Fruit fly (Drosophila melanogaster): ENCODE measurements around the gene Hel89B.
A peak's percentile ranks its signal among the peaks of the same experiment; 100 is the strongest.

Hel89B gene

dm6 chr3R:15972979-15973486 is at the start of gene Hel89B (continued):
- peak; percentile 61 for TF ChIP-seq NC2β (GFP tag; optimal IDR thresholded peaks at IDR 0.05)
- no peak for TF ChIP-seq CG14014 (GFP tag; IDR thresholded peaks at IDR 0.05)
- TF ChIP-seq CG30403 (GFP tag; optimal IDR thresholded peaks at IDR 0.05): peak; percentile 79
- TF ChIP-seq croc (GFP tag; conservative IDR thresholded peaks at IDR 0.05): peak; percentile 33; the same call in 2 of the 3 replicates
- TF ChIP-seq unc-4 (GFP tag; IDR thresholded peaks at IDR 0.05; ENCODE audit: partially characterized antibody): no peak
- peak; percentile 34 for TF ChIP-seq fu2 (GFP tag; optimal IDR thresholded peaks at IDR 0.05)
- no peak for TF ChIP-seq CG7963 (GFP tag; IDR thresholded peaks at IDR 0.05; ENCODE audit: partially characterized antibody)
- TF ChIP-seq CG1233 (GFP tag; optimal IDR thresholded peaks at IDR 0.05): no peak
- TF ChIP-seq CTCF (GFP tag; optimal IDR thresholded peaks at IDR 0.05): no peak
- TF ChIP-seq CrebB (tag; optimal IDR thresholded peaks at IDR 0.05): no peak
- TF ChIP-seq CG2202 (tag; optimal IDR thresholded peaks at IDR 0.05): no peak
- no peak for TF ChIP-seq kni (GFP tag; optimal IDR thresholded peaks at IDR 0.05)
- no peak for TF ChIP-seq ftz-f1 (GFP tag; optimal IDR thresholded peaks at IDR 0.05)
- no peak for TF ChIP-seq ato (GFP tag; IDR thresholded peaks at IDR 0.05; ENCODE audit: partially characterized antibody)
- TF ChIP-seq jigr1 (GFP tag; IDR thresholded peaks at IDR 0.05): no peak
- TF ChIP-seq hbn (GFP tag; IDR thresholded peaks at IDR 0.05; ENCODE audit: partially characterized antibody): no peak
- TF ChIP-seq Ssrp (tag; optimal IDR thresholded peaks at IDR 0.05): peak; percentile 63
- TF ChIP-seq Vsx1 (GFP tag; optimal IDR thresholded peaks at IDR 0.05): peak; percentile 55
- peak; percentile 83 for TF ChIP-seq Ets97D (GFP tag; optimal IDR thresholded peaks at IDR 0.05)
- peak; percentile 33 for TF ChIP-seq YL-1 (GFP tag; optimal IDR thresholded peaks at IDR 0.05)
- no peak for TF ChIP-seq vvl (GFP tag; IDR thresholded peaks at IDR 0.05)
- no peak for TF ChIP-seq cg (GFP tag; optimal IDR thresholded peaks at IDR 0.05)
- TF ChIP-seq CG2116 (GFP tag; optimal IDR thresholded peaks at IDR 0.05): peak; percentile 89
- no peak for TF ChIP-seq tap (tag; optimal IDR thresholded peaks at IDR 0.05)
- TF ChIP-seq tup (GFP tag; optimal IDR thresholded peaks at IDR 0.05): peak; percentile 44
- TF ChIP-seq Dip3 (GFP tag; optimal IDR thresholded peaks at IDR 0.05): peak; percentile 62
- TF ChIP-seq ems (GFP tag; optimal IDR thresholded peaks at IDR 0.05): peak; percentile 53
- peak; percentile 83 for TF ChIP-seq CoRest (tag; optimal IDR thresholded peaks at IDR 0.05)
- peak; percentile 66 for TF ChIP-seq bcd (GFP tag; optimal IDR thresholded peaks at IDR 0.05)
- peak; percentile 63 for TF ChIP-seq Bdp1 (GFP tag; optimal IDR thresholded peaks at IDR 0.05)
- no peak for TF ChIP-seq C15 (GFP tag; IDR thresholded peaks at IDR 0.05)
- no peak for TF ChIP-seq peb (GFP tag; IDR thresholded peaks at IDR 0.05)
- TF ChIP-seq gt (GFP tag; IDR thresholded peaks at IDR 0.05): no peak
- TF ChIP-seq Hmx (GFP tag; optimal IDR thresholded peaks at IDR 0.05): no peak
- no peak for TF ChIP-seq Hand (GFP tag; optimal IDR thresholded peaks at IDR 0.05)
- TF ChIP-seq BtbVII (GFP tag; optimal IDR thresholded peaks at IDR 0.05): peak; percentile 13
- peak; percentile 16 for TF ChIP-seq CG4854 (GFP tag; optimal IDR thresholded peaks at IDR 0.05)
- TF ChIP-seq dmrt11E (tag; optimal IDR thresholded peaks at IDR 0.05): peak; percentile 70
- no peak for TF ChIP-seq CG31224 (GFP tag; IDR thresholded peaks at IDR 0.05)
- TF ChIP-seq da (GFP tag; optimal IDR thresholded peaks at IDR 0.05): no peak
- no peak for TF ChIP-seq CG7372 (GFP tag; IDR thresholded peaks at IDR 0.05)
- TF ChIP-seq gcm2 (GFP tag; optimal IDR thresholded peaks at IDR 0.05): no peak
- TF ChIP-seq ci (GFP tag; IDR thresholded peaks at IDR 0.05): no peak
- peak; percentile 20 for TF ChIP-seq sima (GFP tag; optimal IDR thresholded peaks at IDR 0.05)
- TF ChIP-seq CG8290 (GFP tag; optimal IDR thresholded peaks at IDR 0.05): peak; percentile 29
- TF ChIP-seq CG8290 (tag; optimal IDR thresholded peaks at IDR 0.05): peak in 1 of 2 experiments; percentile 33
- no peak for TF ChIP-seq Mrtf (GFP tag; IDR thresholded peaks at IDR 0.05)
- TF ChIP-seq zen2 (GFP tag; IDR thresholded peaks at IDR 0.05; ENCODE audit: partially characterized antibody): no peak
- no peak for TF ChIP-seq fd102C (GFP tag; optimal IDR thresholded peaks at IDR 0.05)
- no peak for TF ChIP-seq wdn (GFP tag; IDR thresholded peaks at IDR 0.05)
- peak; percentile 53 for TF ChIP-seq Max (GFP tag; optimal IDR thresholded peaks at IDR 0.05)
- no peak for TF ChIP-seq sisA (GFP tag; IDR thresholded peaks at IDR 0.05)
